Worm (Caenorhabditis elegans) whole organism, L1 larva: Measurements from ENCODE around the gene R12C12.5.
A peak's percentile ranks its signal among the peaks of the same experiment; 100 is the strongest.
"Not testable (repeated sequence)": the region's sequence is repeated elsewhere in the genome, so short reads cannot be mapped to it uniquely, and the experiment has no call there.

Source experiments
- Y116A8C.19 ChIP-seq: sonication (generic microtip); optimal IDR thresholded peaks from 2 replicates; lab custom pipeline; 2016; ENCODE audit warnings: missing compliant biosample characterization, missing genetic modification characterization, borderline replicate concordance
- aly-2 ChIP-seq: fragments of 150-350 bp; optimal IDR thresholded peaks from 2 replicates; lab custom pipeline; 2014; ENCODE audit warnings: missing biosample characterization, missing genetic modification characterization
- ama-1 ChIP-seq: fragments of 150-350 bp; optimal IDR thresholded peaks from 2 replicates; lab custom pipeline; 2014
- blmp-1 ChIP-seq: fragments of 150-350 bp; optimal IDR thresholded peaks from 2 replicates; lab custom pipeline; 2014; ENCODE audit warnings: missing biosample characterization, missing genetic modification characterization
- ceh-63 ChIP-seq: fragments of 200-800 bp; sonication (Bioruptor generic); optimal IDR thresholded peaks from 2 replicates; lab custom pipeline; 2018; ENCODE audit warnings: mild to moderate bottlenecking, missing genetic modification characterization, missing compliant biosample characterization
- ceh-8 ChIP-seq: fragments of 200-800 bp; sonication (Bioruptor generic); optimal IDR thresholded peaks from 2 replicates; lab custom pipeline; 2018; ENCODE audit warnings: mild to moderate bottlenecking, missing genetic modification characterization, moderate library complexity, missing compliant biosample characterization
- dsc-1 ChIP-seq: sonication (generic microtip); optimal IDR thresholded peaks from 2 replicates; lab custom pipeline; 2016; ENCODE audit warnings: mild to moderate bottlenecking, missing genetic modification characterization, missing compliant biosample characterization
- elt-2 ChIP-seq: sonication (generic microtip); optimal IDR thresholded peaks from 2 replicates; lab custom pipeline; 2016; ENCODE audit warnings: missing genetic modification characterization, mild to moderate bottlenecking, inconsistent platforms, missing compliant biosample characterization, missing genetic modification reagents
- elt-3 ChIP-seq, 6 experiments: fragments of 150-350 bp in 1 of 6; sonication (generic microtip); optimal IDR thresholded peaks; 2 replicates each; lab custom pipeline; 2017 to 2018; ENCODE audit warnings: missing biosample characterization in 6 of 6, missing genetic modification characterization in 6 of 6, inconsistent platforms in 1 of 6
- fkh-4 ChIP-seq: sonication (generic microtip); optimal IDR thresholded peaks from 2 replicates; lab custom pipeline; 2016; ENCODE audit warnings: missing compliant biosample characterization, missing genetic modification characterization, borderline replicate concordance
- fos-1 ChIP-seq: fragments of 150-350 bp; optimal IDR thresholded peaks from 2 replicates; lab custom pipeline; 2014; ENCODE audit warnings: missing biosample characterization, missing genetic modification characterization
- grh-1 ChIP-seq: fragments of 200-800 bp; sonication (Bioruptor generic); IDR thresholded peaks from 2 replicates; pipeline ENCODE4 v1.3.6; 2022; ENCODE audit warnings: missing genetic modification reagents, missing genetic modification characterization, missing compliant biosample characterization
- irx-1 ChIP-seq: sonication (generic microtip); optimal IDR thresholded peaks from 2 replicates; lab custom pipeline; 2016; ENCODE audit warnings: missing genetic modification characterization, missing compliant biosample characterization
- lin-13 ChIP-seq: fragments of 150-350 bp; optimal IDR thresholded peaks from 2 replicates; lab custom pipeline; 2014; ENCODE audit warnings: missing biosample characterization, missing genetic modification reagents, missing genetic modification characterization
- lin-14 ChIP-seq: fragments of 200-800 bp; sonication (Bioruptor generic); optimal IDR thresholded peaks from 2 replicates; lab custom pipeline; 2018; ENCODE audit warnings: mild to moderate bottlenecking, missing genetic modification characterization, moderate library complexity, missing compliant biosample characterization
- lin-15B ChIP-seq: fragments of 150-350 bp; sonication (generic microtip); optimal IDR thresholded peaks from 3 replicates; lab custom pipeline; 2014; ENCODE audit warnings: missing biosample characterization, missing genetic modification characterization
- lin-39 ChIP-seq: fragments of 150-350 bp; optimal IDR thresholded peaks from 2 replicates; lab custom pipeline; 2014; ENCODE audit warnings: missing biosample characterization, missing genetic modification reagents, missing genetic modification characterization
- lir-3 ChIP-seq: sonication (generic microtip); optimal IDR thresholded peaks from 2 replicates; lab custom pipeline; 2016; ENCODE audit warnings: mild to moderate bottlenecking, missing genetic modification characterization, moderate library complexity, missing compliant biosample characterization; ENCODE audit not compliant: poor library complexity
- lsy-2 ChIP-seq, 2 experiments: fragments of 150-350 bp; optimal IDR thresholded peaks; 2 replicates each; lab custom pipeline; 2014; ENCODE audit warnings: missing biosample characterization in 2 of 2, missing genetic modification characterization in 2 of 2
- mab-9 ChIP-seq: fragments of 200-800 bp; sonication (Bioruptor generic); IDR thresholded peaks from 2 replicates; pipeline ENCODE4 v1.3.6; 2022; ENCODE audit warnings: missing genetic modification reagents, missing genetic modification characterization, missing compliant biosample characterization
- nhr-11 ChIP-seq: fragments of 150-350 bp; optimal IDR thresholded peaks from 2 replicates; lab custom pipeline; 2014; ENCODE audit warnings: missing biosample characterization, missing genetic modification characterization
- nhr-76 ChIP-seq: sonication (generic microtip); optimal IDR thresholded peaks from 2 replicates; lab custom pipeline; 2017; ENCODE audit warnings: missing biosample characterization, missing genetic modification characterization
- nhr-90 ChIP-seq: sonication (generic microtip); optimal IDR thresholded peaks from 2 replicates; lab custom pipeline; 2016; ENCODE audit warnings: mild to moderate bottlenecking, missing genetic modification characterization, missing compliant biosample characterization; ENCODE audit not compliant: poor library complexity
- pax-3 ChIP-seq: fragments of 200-800 bp; sonication (Bioruptor generic); optimal IDR thresholded peaks from 2 replicates; lab custom pipeline; 2018; ENCODE audit warnings: mild to moderate bottlenecking, missing genetic modification characterization, moderate library complexity, missing compliant biosample characterization
- rnt-1 ChIP-seq: sonication (generic microtip); optimal IDR thresholded peaks from 2 replicates; lab custom pipeline; 2016; ENCODE audit warnings: mild to moderate bottlenecking, missing genetic modification characterization, moderate library complexity, missing compliant biosample characterization
- skn-1 ChIP-seq: fragments of 150-350 bp; optimal IDR thresholded peaks from 2 replicates; lab custom pipeline; 2014; ENCODE audit warnings: missing biosample characterization, missing genetic modification characterization
- sup-37 ChIP-seq: fragments of 200-800 bp; sonication (Bioruptor generic); optimal IDR thresholded peaks from 2 replicates; lab custom pipeline; 2018; ENCODE audit warnings: mild to moderate bottlenecking, missing genetic modification characterization, missing compliant biosample characterization
- tlp-1 ChIP-seq: fragments of 150-350 bp; optimal IDR thresholded peaks from 2 replicates; lab custom pipeline; 2014; ENCODE audit warnings: missing biosample characterization, missing genetic modification characterization
- vab-15 ChIP-seq: sonication (generic microtip); optimal IDR thresholded peaks from 2 replicates; lab custom pipeline; 2017; ENCODE audit warnings: missing genotype, mild to moderate bottlenecking, missing genetic modification characterization, missing compliant biosample characterization
- zag-1 ChIP-seq: fragments of 150-350 bp; optimal IDR thresholded peaks from 2 replicates; lab custom pipeline; 2014; ENCODE audit warnings: missing biosample characterization, missing genetic modification characterization

The R12C12.5 gene

ce11 chrII:6024879-6025278 is 20.1 kb downstream of the R12C12.5 start, which contains the start of gene R12C12.9:
Gene R12C12.9, minus strand, starts transcription at chrII:6024979.
- TF ChIP-seq Y116A8C.19 (tag; lab: Kevin White, UChicago) (no peak), nhr-90 (tag; lab: Kevin White, UChicago) (no peak), elt-3 (tag; optimal IDR thresholded peaks at IDR 0.05; lab: Kevin White, UChicago) (no peak), elt-2 (tag; lab: Kevin White, UChicago) (peak; percentile 3)

DNA sequence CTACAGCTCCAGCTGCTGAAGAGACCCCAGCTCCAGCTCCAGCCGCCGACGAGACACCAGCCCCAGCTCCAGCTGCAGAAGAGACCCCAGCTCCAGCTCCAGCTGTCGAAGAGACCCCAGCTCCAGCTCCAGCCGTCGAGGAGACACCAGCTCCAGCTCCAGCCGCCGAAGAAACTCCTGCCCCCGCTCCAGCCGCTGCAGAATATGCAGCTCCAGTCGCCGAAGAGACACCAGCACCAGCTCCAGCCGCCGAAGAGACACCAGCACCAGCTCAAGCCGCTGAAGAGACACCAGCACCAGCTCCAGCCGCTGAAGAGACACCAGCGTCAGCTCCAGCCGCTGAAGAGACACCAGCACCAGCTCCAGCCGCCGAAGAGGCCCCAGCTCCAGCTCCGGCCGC is 22.4 kb downstream of the R12C12.5 start:
- TF ChIP-seq skn-1 (no peak), rnt-1 (no peak), nhr-11 (tag; lab: Kevin White, UChicago) (no peak), lin-15B (tag; lab: Kevin White, UChicago) (no peak), ceh-8 (GFP tag; lab: Kevin White, UChicago) (peak; percentile 30)

DNA sequence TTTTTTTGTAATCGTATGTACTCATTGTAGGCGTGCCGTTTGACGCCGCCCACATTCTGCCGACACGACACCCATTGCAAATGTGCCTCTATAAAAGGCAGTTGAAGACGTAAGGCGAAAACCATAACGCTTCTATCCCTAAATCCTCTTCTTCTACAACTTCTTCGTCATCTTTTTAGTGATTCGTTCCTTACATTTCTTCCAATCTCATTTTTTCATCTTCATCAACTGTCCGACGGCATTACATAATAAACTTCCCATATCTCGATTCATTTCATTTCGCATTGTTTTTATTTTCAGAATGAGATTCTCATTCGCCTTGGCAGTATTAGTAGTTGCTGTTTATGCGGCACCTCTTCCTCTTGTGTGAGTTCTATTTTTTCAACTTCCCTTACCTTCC is 24.6 kb downstream of the R12C12.5 start, which contains the start of gene ZK84.1:
Gene ZK84.1, plus strand, starts transcription at position 301 of the 400 bp plus-strand sequence.
- TF ChIP-seq grh-1 (GFP tag; lab: Robert Waterston, UW) (no peak), lin-39 (tag; lab: Kevin White, UChicago) (no peak), vab-15 (no peak), lin-13 (GFP tag; lab: Kevin White, UChicago) (no peak), skn-1 (no peak), tlp-1 (no peak), lin-14 (GFP tag; lab: Kevin White, UChicago) (no peak), aly-2 (tag; lab: Kevin White, UChicago) (no peak)
- TF ChIP-seq, all 84 proteins: peak for 0

- no peak for TF ChIP-seq ceh-63 (GFP tag; lab: Kevin White, UChicago)
- TF ChIP-seq sup-37, result no peak
- TF ChIP-seq fkh-4, result no peak
- no peak for TF ChIP-seq elt-3 (tag; optimal IDR thresholded peaks at IDR 0.05; lab: Kevin White, UChicago)
- no peak for TF ChIP-seq irx-1 (tag; lab: Kevin White, UChicago)
- no peak for TF ChIP-seq lin-39 (tag; lab: Kevin White, UChicago)
These were observed 28.5 kb downstream of the R12C12.5 start, which contains the start of gene ZK84.5 for ce11 chrII:6016410-6016809. Gene ZK84.5, minus strand, starts transcription at chrII:6016510.

DNA sequence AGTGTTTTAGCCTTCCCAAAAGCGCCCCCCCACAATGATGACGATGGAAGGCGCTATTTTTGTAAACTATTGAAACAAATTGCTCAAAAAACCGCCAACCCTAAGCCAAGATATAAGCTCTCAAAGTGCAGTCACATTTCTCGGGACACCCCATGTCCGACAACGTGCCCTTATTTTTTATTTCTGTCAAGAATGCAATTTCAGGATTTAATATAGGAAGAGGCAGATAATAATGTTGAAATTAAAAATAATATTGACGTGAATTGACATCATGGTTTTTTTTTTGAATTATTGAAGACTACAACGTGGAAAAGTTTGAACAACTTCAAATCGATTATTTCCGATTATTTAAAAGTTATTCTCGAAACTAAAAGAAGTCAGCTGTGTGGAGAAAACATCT is 30.9 kb downstream of the R12C12.5 start, which contains the start of gene ZK84.2:
Gene ZK84.2, plus strand, starts transcription at position 301 of the 400 bp plus-strand sequence.
- TF ChIP-seq ama-1 (lab: Kevin White, UChicago); elt-2 (tag; lab: Kevin White, UChicago); zag-1 (tag; lab: Kevin White, UChicago): not testable (repeated sequence)

ce11 chrII:6010544-6010943 is 34.4 kb downstream of the R12C12.5 start, which contains the start of gene ins-20:
Gene ins-20, plus strand, starts transcription at chrII:6010844.
- no peak for TF ChIP-seq rnt-1
- no peak for TF ChIP-seq lir-3 (tag; lab: Kevin White, UChicago)
- TF ChIP-seq dsc-1, result no peak
- TF ChIP-seq irx-1 (tag; lab: Kevin White, UChicago), result no peak
- no peak for TF ChIP-seq pax-3 (tag; lab: Kevin White, UChicago)
- TF ChIP-seq lin-13 (GFP tag; lab: Kevin White, UChicago), result no peak
- no peak for TF ChIP-seq blmp-1 (tag; lab: Kevin White, UChicago)
- TF ChIP-seq mab-9 (GFP tag; lab: Robert Waterston, UW), result no peak
- no peak for TF ChIP-seq lsy-2 (tag; optimal IDR thresholded peaks at IDR 0.05; lab: Kevin White, UChicago)
- TF ChIP-seq skn-1, result no peak
- no peak for TF ChIP-seq nhr-76 (tag; lab: Kevin White, UChicago)
- TF ChIP-seq fos-1, result no peak
